Worm (Caenorhabditis elegans) whole organism, L4/young adult: Measurements from ENCODE around the gene F48E3.9.

ENCODE experiments used
- W03F9.2 ChIP-seq: fragments of 150-350 bp; optimal IDR thresholded peaks from 2 replicates; lab custom pipeline; 2014; ENCODE audit warnings: missing biosample characterization, missing genetic modification characterization
- dao-5 ChIP-seq: sonication (generic microtip); optimal IDR thresholded peaks from 2 replicates; lab custom pipeline; 2016; ENCODE audit warnings: missing genotype, missing genetic modification characterization, moderate library complexity, missing compliant biosample characterization
- him-1 ChIP-seq: sonication (generic microtip); optimal IDR thresholded peaks from 2 replicates; lab custom pipeline; 2016; ENCODE audit warnings: missing genotype, missing genetic modification reagents, missing genetic modification characterization, missing compliant biosample characterization

Gene F48E3.9

DNA sequence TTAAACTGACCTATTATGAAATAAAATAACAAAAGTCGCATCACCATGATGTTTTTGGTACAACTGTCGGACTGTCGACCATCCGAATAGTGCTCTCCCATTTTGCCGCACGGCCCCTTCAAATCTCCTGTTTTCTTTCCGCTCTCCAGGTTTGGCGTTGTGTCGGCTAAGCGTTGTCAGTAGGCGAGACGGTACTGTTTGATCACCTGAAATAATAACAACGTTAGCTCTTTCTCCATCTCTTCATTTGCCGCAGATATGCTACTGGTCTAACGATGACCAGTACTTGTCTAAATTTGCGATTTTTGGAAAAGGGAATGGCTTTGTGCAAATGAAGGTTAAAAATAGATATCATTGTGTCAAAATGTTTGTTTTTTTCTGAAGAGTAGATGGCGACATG is 38.7 kb downstream of the F48E3.9 start, which contains the start of gene chts-1:
Gene chts-1, minus strand, starts transcription at position 101 of the 400 bp plus-strand sequence.
- no peak for TF ChIP-seq W03F9.2 (tag; lab: Kevin White, UChicago)
- TF ChIP-seq him-1 (tag; lab: Kevin White, UChicago): no peak
- no peak for TF ChIP-seq dao-5

DNA sequence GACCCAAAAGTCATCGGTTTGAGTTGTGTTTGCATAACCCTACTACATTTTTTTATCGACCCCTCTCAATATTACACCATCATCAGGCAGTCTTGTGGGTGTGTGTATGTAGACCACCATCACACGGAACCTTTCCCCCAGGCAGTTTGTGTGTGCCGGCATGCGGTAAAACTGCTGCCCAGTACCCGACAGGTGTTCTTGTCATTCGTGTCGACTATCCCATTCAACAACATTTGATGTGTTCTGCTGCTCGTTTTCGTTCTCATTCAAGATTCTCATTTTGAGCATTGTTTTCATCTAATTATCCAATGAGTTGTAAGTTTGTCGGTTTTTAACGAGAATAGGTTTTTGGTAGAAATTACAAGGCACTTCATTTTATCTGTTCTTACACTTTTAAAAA is 41.7 kb downstream of the F48E3.9 start:
- TF ChIP-seq dao-5: no peak
- no peak for TF ChIP-seq W03F9.2 (tag; lab: Kevin White, UChicago)
- TF ChIP-seq him-1 (tag; lab: Kevin White, UChicago): no peak

DNA sequence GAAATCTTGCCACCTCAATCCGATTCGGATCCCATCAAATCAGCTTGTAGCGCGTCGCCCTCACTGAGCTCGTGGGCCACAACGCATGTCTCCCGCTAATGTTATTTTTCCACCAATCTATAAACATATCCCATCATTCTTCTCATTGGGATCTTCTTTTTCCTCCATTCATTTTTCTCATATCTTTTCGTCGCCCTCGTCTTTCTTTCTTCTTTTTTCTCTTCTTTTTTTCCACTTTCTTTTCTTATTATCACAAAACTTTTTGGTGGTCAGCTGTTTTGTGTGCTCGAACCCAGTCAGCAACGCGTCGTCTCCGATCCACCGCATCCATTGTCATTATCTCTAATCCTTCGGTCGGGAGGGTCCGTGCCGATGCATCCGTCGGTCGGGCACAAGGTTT is 42.9 kb downstream of the F48E3.9 start:
- no peak for TF ChIP-seq W03F9.2 (tag; lab: Kevin White, UChicago)
- no peak for TF ChIP-seq him-1 (tag; lab: Kevin White, UChicago)
- no peak for TF ChIP-seq dao-5

DNA sequence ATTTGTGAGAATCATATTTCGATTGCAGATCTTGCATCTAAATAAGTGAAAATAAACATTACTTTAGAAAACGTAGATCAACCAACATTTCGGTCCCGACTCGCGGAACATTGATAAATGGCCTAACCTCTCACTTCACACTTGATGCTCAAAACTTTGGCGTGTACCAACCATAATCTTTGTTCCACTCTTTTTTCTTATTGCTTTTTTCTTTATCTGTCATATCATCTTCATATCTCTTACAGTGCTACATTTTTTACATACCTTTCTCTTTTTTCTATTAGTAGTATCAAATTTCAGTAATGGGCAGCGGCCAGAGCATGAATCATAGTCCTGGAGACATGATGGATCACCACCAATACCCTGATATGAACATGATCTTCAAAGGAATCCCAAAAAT is 44.4 kb downstream of the F48E3.9 start, which contains the start of gene F46C8.3:
Gene F46C8.3, plus strand, starts transcription at position 301 of the 400 bp plus-strand sequence.
- TF ChIP-seq W03F9.2 (tag; lab: Kevin White, UChicago) (no peak), him-1 (tag; lab: Kevin White, UChicago) (no peak), dao-5 (no peak)

DNA sequence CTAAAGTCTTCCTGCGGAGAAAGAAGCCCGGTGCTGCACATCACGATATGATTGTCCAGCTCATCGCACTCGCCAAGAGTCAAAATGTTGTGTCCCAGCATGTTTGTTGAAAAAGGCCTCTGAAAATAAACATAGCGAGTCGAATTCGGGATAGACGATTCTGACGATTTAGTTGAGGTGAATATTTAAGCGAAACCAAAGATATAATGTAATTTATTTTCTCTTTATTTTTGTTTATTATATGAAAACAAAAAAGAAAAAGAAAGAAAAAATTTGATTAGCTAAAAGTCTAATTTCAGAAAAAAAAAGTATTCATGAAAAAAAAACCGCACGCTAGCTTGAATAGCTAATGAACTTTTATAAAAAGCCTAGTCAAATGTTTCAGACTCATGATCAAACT is 51.8 kb downstream of the F48E3.9 start, which contains the start of gene ceh-14:
Gene ceh-14, minus strand, starts transcription at position 101 of the 400 bp plus-strand sequence.
- TF ChIP-seq him-1 (tag; lab: Kevin White, UChicago): no peak
- no peak for TF ChIP-seq dao-5
- TF ChIP-seq W03F9.2 (tag; lab: Kevin White, UChicago): no peak

DNA sequence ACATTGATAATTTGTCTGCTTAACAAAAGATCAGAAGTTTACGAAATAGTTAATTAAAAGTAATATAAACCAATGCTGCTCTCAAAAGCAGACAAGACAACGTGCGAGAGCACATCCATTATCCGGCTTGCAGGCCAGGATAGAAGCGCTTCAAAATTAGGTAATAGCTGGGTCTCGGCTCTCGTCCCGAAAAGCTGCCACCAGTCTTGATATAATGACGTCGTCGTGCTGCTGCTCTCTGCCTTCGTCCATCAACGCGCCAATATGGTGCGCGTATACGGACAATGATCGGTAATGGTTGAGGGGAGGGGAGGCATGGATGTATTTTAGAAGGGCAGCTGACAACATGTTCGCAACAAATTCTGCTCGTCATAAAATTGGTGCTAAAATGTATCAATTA is 53.6 kb downstream of the F48E3.9 start:
- TF ChIP-seq W03F9.2 (tag; lab: Kevin White, UChicago) (no peak), him-1 (tag; lab: Kevin White, UChicago) (no peak), dao-5 (no peak)
